Fruit fly (Drosophila melanogaster): Measurements from ENCODE around the gene CG6836.

The CG6836 gene

dm6 chr3L:18988055-18988819 lies 37.8 kb downstream of the CG6836 start, which contains the start of gene CG11619 (continued):
- TF ChIP-seq Deaf1 (tag; optimal IDR thresholded peaks at IDR 0.05) = peak; percentile 32
- no peak for TF ChIP-seq chm (GFP tag; IDR thresholded peaks at IDR 0.05)
- TF ChIP-seq Bgb (GFP tag; IDR thresholded peaks at IDR 0.05; ENCODE audit: partially characterized antibody) = no peak
- no peak for TF ChIP-seq Xbp1 (GFP tag; optimal IDR thresholded peaks at IDR 0.05)
- no peak for TF ChIP-seq wor (GFP tag; IDR thresholded peaks at IDR 0.05)
- TF ChIP-seq Eip74EF (GFP tag; optimal IDR thresholded peaks at IDR 0.05) = no peak
- TF ChIP-seq inv (GFP tag; IDR thresholded peaks at IDR 0.05; ENCODE audit: partially characterized antibody) = no peak
- no peak for TF ChIP-seq CG1529 (GFP tag; optimal IDR thresholded peaks at IDR 0.05)
- peak; percentile 88 for TF ChIP-seq pros (GFP tag; optimal IDR thresholded peaks at IDR 0.05)
- TF ChIP-seq row (GFP tag; IDR thresholded peaks at IDR 0.05) = peak; percentile 10; the same call in 1 of the 3 replicates
- no peak for TF ChIP-seq Chrac-16 (GFP tag; optimal IDR thresholded peaks at IDR 0.05)
- TF ChIP-seq Dip2 (GFP tag; IDR thresholded peaks at IDR 0.05) = no peak
- TF ChIP-seq CG7745 (tag; optimal IDR thresholded peaks at IDR 0.05) = no peak
- TF ChIP-seq CG17361 (GFP tag; IDR thresholded peaks at IDR 0.05) = no peak
- TF ChIP-seq CG6272 (GFP tag; IDR thresholded peaks at IDR 0.05) = no peak
- peak; percentile 34 for TF ChIP-seq CG12769 (tag; optimal IDR thresholded peaks at IDR 0.05)
- no peak for TF ChIP-seq CTCF (GFP tag; optimal IDR thresholded peaks at IDR 0.05)
- no peak for TF ChIP-seq dm (GFP tag; optimal IDR thresholded peaks at IDR 0.05)
- no peak for TF ChIP-seq D19B (GFP tag; optimal IDR thresholded peaks at IDR 0.05)
- TF ChIP-seq CG6175 (GFP tag; IDR thresholded peaks at IDR 0.05) = peak; percentile 70; the same call in 2 of the 3 replicates
- no peak for TF ChIP-seq YL-1 (GFP tag; optimal IDR thresholded peaks at IDR 0.05)
- no peak for TF ChIP-seq CG7839 (tag; optimal IDR thresholded peaks at IDR 0.05)
- no peak for TF ChIP-seq her (GFP tag; optimal IDR thresholded peaks at IDR 0.05)
- no peak for TF ChIP-seq Med (GFP tag)
- TF ChIP-seq CG32532 (GFP tag; IDR thresholded peaks at IDR 0.05) = no peak
- no peak for TF ChIP-seq CG12659 (GFP tag; optimal IDR thresholded peaks at IDR 0.05)
- TF ChIP-seq CG11085 (GFP tag; IDR thresholded peaks at IDR 0.05) = no peak
- TF ChIP-seq Dll (GFP tag; IDR thresholded peaks at IDR 0.05; ENCODE audit: partially characterized antibody) = 0 out of 4 replicates have a peak, but pooled peaks have one; percentile 20
- TF ChIP-seq sens (GFP tag) = peak; percentile 38
- no peak for TF ChIP-seq tin (GFP tag; optimal IDR thresholded peaks at IDR 0.05)
- TF ChIP-seq CG9727 (GFP tag; optimal IDR thresholded peaks at IDR 0.05) = no peak
- peak; percentile 48 for TF ChIP-seq kni (GFP tag; optimal IDR thresholded peaks at IDR 0.05)
- no peak for TF ChIP-seq CG15269 (tag; optimal IDR thresholded peaks at IDR 0.05)
- TF ChIP-seq oc (tag; optimal IDR thresholded peaks at IDR 0.05) = no peak
- TF ChIP-seq CG14710 (tag; optimal IDR thresholded peaks at IDR 0.05) = no peak
- peak; percentile 8 for TF ChIP-seq Vsx1 (GFP tag; optimal IDR thresholded peaks at IDR 0.05)
- no peak for TF ChIP-seq CG3163 (GFP tag; optimal IDR thresholded peaks at IDR 0.05)
- TF ChIP-seq hb (GFP tag; IDR thresholded peaks at IDR 0.05; ENCODE audit: partially characterized antibody) = no peak
- no peak for TF ChIP-seq MESR4 (GFP tag; optimal IDR thresholded peaks at IDR 0.05)
- no peak for TF ChIP-seq Atf-2 (GFP tag; optimal IDR thresholded peaks at IDR 0.05)
- TF ChIP-seq sd (tag; optimal IDR thresholded peaks at IDR 0.05) = peak; percentile 27
- TF ChIP-seq CG6791 (GFP tag; IDR thresholded peaks at IDR 0.05; ENCODE audit: partially characterized antibody) = no peak
- no peak for TF ChIP-seq CG17328 (GFP tag; IDR thresholded peaks at IDR 0.05)
- TF ChIP-seq amos (GFP tag; IDR thresholded peaks at IDR 0.05; ENCODE audit: partially characterized antibody) = no peak
- TF ChIP-seq sens-2 (GFP tag; IDR thresholded peaks at IDR 0.05) = no peak
- TF ChIP-seq Oaz (GFP tag; IDR thresholded peaks at IDR 0.05) = no peak
- TF ChIP-seq Fer3 (tag; optimal IDR thresholded peaks at IDR 0.05) = no peak
- TF ChIP-seq CG14860 (GFP tag; IDR thresholded peaks at IDR 0.05; ENCODE audit: partially characterized antibody) = no peak
- TF ChIP-seq Blimp-1 (GFP tag; optimal IDR thresholded peaks at IDR 0.05) = peak; percentile 93
